Fruit fly (Drosophila melanogaster): ENCODE data around the gene vilya.

The vilya gene

dm6 chrX:2765440-2765839 lies 39.0 kb downstream of the vilya start:
- TF ChIP-seq Dek (tag; optimal IDR thresholded peaks at IDR 0.05) (no peak), CG32532 (GFP tag; IDR thresholded peaks at IDR 0.05) (no peak), H2.0 (GFP tag; IDR thresholded peaks at IDR 0.05) (no peak), Trl (optimal IDR thresholded peaks at IDR 0.05) (peak; percentile 27 to 32), Trl (GFP tag; optimal IDR thresholded peaks at IDR 0.05) (no peak), CG1832 (GFP tag; optimal IDR thresholded peaks at IDR 0.05) (peak; percentile 62), Sry-δ (GFP tag; optimal IDR thresholded peaks at IDR 0.05) (no peak), Camta (GFP tag; optimal IDR thresholded peaks at IDR 0.05) (no peak), Jarid2 (GFP tag; optimal IDR thresholded peaks at IDR 0.05) (no peak), CG8765 (GFP tag; IDR thresholded peaks at IDR 0.05) (no peak), Mrtf (GFP tag; IDR thresholded peaks at IDR 0.05) (no peak), Mad (GFP tag; optimal IDR thresholded peaks at IDR 0.05) (no peak), sc (optimal IDR thresholded peaks at IDR 0.05) (no peak), sc (GFP tag; optimal IDR thresholded peaks at IDR 0.05) (no peak)
